Worm (Caenorhabditis elegans) whole organism, L4 larva: ENCODE data around the gene H35B03.2.

ENCODE experiments used
- jun-1 ChIP-seq: fragments of 150-350 bp; optimal IDR thresholded peaks from 2 replicates; lab custom pipeline; 2014; ENCODE audit warnings: missing biosample characterization, missing genetic modification reagents, missing genetic modification characterization
- lin-15B ChIP-seq: fragments of 150-350 bp; sonication (generic microtip); optimal IDR thresholded peaks from 3 replicates; lab custom pipeline; 2014; ENCODE audit warnings: missing biosample characterization, missing genetic modification characterization
- pqm-1 ChIP-seq: sonication (generic microtip); optimal IDR thresholded peaks from 2 replicates; lab custom pipeline; 2017; ENCODE audit warnings: missing biosample characterization, missing genetic modification characterization
- zag-1 ChIP-seq: fragments of 150-350 bp; optimal IDR thresholded peaks from 2 replicates; lab custom pipeline; 2014; ENCODE audit warnings: missing biosample characterization, missing genetic modification characterization

- TF ChIP-seq pqm-1 (tag; lab: Kevin White, UChicago): no peak
- no peak for TF ChIP-seq jun-1
- TF ChIP-seq lin-15B (tag; lab: Kevin White, UChicago): no peak
- TF ChIP-seq zag-1: no peak
Measured at ce11 chrIV:5751997-5752396, 20.5 kb upstream of the H35B03.2 start.
